Worm (Caenorhabditis elegans) whole organism, young adult: ENCODE data around the gene tbc-6.

Experiments used
- ceh-27 ChIP-seq: fragments of 200-800 bp; sonication (Bioruptor generic); optimal IDR thresholded peaks from 2 replicates; lab custom pipeline; 2018; ENCODE audit warnings: mild to moderate bottlenecking, missing genetic modification characterization, moderate library complexity, missing compliant biosample characterization
- lin-35 ChIP-seq, 3 experiments: fragments of 150-350 bp in 2 of 3; sonication (generic microtip) in 1 of 3; optimal IDR thresholded peaks; 2 replicates each; lab custom pipeline; 2014 to 2018; ENCODE audit warnings: missing biosample characterization in 3 of 3, missing genetic modification characterization in 3 of 3, missing genetic modification reagents in 3 of 3
- lsl-1 ChIP-seq: fragments of 200-800 bp; sonication (Bioruptor generic); optimal IDR thresholded peaks from 2 replicates; lab custom pipeline; 2018; ENCODE audit warnings: mild to moderate bottlenecking, missing genetic modification characterization, moderate library complexity, missing compliant biosample characterization

- TF ChIP-seq lsl-1 (GFP tag; lab: Kevin White, UChicago) = no peak
- TF ChIP-seq ceh-27 (GFP tag; lab: Kevin White, UChicago) = no peak
- TF ChIP-seq lin-35 (GFP tag; optimal IDR thresholded peaks at IDR 0.05; lab: Kevin White, UChicago) = no peak
Observed at ce11 chrII:6884568-6884967, 36.6 kb downstream of the tbc-6 start.
